Worm (Caenorhabditis elegans) whole organism, mixed stage, embryonic: ENCODE results near the gene Y102E9.5.

ENCODE experiments used
- blmp-1 ChIP-seq: fragments of 150-350 bp; optimal IDR thresholded peaks from 2 replicates; lab custom pipeline; 2014; ENCODE audit warnings: missing biosample characterization, missing genetic modification characterization
- ceh-43 ChIP-seq: fragments of 200-800 bp; sonication (Bioruptor generic); optimal IDR thresholded peaks from 2 replicates; lab custom pipeline; 2018; ENCODE audit warnings: mild to moderate bottlenecking, missing genetic modification characterization, moderate library complexity, missing compliant biosample characterization
- elt-1 ChIP-seq: sonication (generic microtip); optimal IDR thresholded peaks from 2 replicates; lab custom pipeline; 2017; ENCODE audit warnings: missing genetic modification characterization, mild to moderate bottlenecking, missing compliant biosample characterization, antibody characterized with exemption, moderate library complexity, borderline replicate concordance; ENCODE audit not compliant: insufficient read depth
- elt-3 ChIP-seq: fragments of 150-350 bp; optimal IDR thresholded peaks from 2 replicates; lab custom pipeline; 2014; ENCODE audit warnings: missing biosample characterization, missing genetic modification characterization
- flh-1 ChIP-seq: fragments of 200-800 bp; sonication (Bioruptor generic); optimal IDR thresholded peaks from 2 replicates; lab custom pipeline; 2018; ENCODE audit warnings: mild to moderate bottlenecking, missing genetic modification characterization, moderate library complexity, missing compliant biosample characterization
- lsy-2 ChIP-seq: fragments of 150-350 bp; optimal IDR thresholded peaks from 2 replicates; lab custom pipeline; 2014; ENCODE audit warnings: missing biosample characterization, missing genetic modification characterization
- mep-1 ChIP-seq: fragments of 150-350 bp; optimal IDR thresholded peaks from 2 replicates; lab custom pipeline; 2017; ENCODE audit warnings: missing biosample characterization, missing genetic modification reagents, missing genetic modification characterization, inconsistent platforms
- nhr-12 ChIP-seq: fragments of 150-350 bp; optimal IDR thresholded peaks from 2 replicates; lab custom pipeline; 2014; ENCODE audit warnings: missing biosample characterization, missing genetic modification characterization
- nhr-237 ChIP-seq: fragments of 150-350 bp; optimal IDR thresholded peaks from 2 replicates; lab custom pipeline; 2014; ENCODE audit warnings: missing biosample characterization, missing genetic modification characterization
- nhr-28 ChIP-seq: fragments of 150-350 bp; optimal IDR thresholded peaks from 2 replicates; lab custom pipeline; 2014; ENCODE audit warnings: missing biosample characterization, missing genetic modification characterization
- nhr-76 ChIP-seq: sonication (generic microtip); optimal IDR thresholded peaks from 2 replicates; lab custom pipeline; 2017; ENCODE audit warnings: missing biosample characterization, missing genetic modification characterization
- pha-4 ChIP-seq: fragments of 150-350 bp; optimal IDR thresholded peaks from 2 replicates; lab custom pipeline; 2018; ENCODE audit warnings: missing biosample characterization, missing genetic modification reagents, missing genetic modification characterization
- unc-62 ChIP-seq: fragments of 150-350 bp; optimal IDR thresholded peaks from 2 replicates; lab custom pipeline; 2014; ENCODE audit warnings: missing biosample characterization, missing genetic modification reagents, missing genetic modification characterization

DNA sequence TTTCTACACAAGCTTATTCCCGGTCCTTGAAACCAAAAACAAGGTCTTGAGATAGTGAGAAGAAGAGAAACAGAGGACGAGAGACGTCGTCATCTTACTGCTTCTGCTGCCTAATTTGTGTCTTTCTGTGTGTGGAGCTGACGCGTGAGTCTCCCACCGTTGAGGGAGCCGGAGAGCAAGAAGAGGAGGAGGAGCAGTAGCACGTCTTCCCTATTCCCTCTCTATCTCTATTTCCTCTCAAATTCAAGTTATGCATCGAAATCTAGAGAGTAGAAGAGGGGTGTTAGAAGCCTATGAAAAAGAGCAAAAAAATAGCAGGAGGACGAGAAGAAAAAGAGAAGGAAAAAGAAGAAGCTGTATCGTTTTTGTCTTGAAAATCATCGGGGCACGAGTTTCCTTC is 34.9 kb downstream of the Y102E9.5 start:
- no peak for TF ChIP-seq elt-1 (tag; lab: Kevin White, UChicago)
- no peak for TF ChIP-seq nhr-12 (tag; lab: Kevin White, UChicago)
- TF ChIP-seq nhr-28 (tag; lab: Kevin White, UChicago) = no peak
- no peak for TF ChIP-seq nhr-76 (tag; lab: Kevin White, UChicago)
- no peak for TF ChIP-seq lsy-2 (tag; lab: Kevin White, UChicago)
- no peak for TF ChIP-seq ceh-43 (GFP tag; lab: Kevin White, UChicago)
- no peak for TF ChIP-seq nhr-237 (tag; lab: Kevin White, UChicago)
- TF ChIP-seq blmp-1 (tag; lab: Kevin White, UChicago) = no peak
- no peak for TF ChIP-seq elt-3
- TF ChIP-seq mep-1 = no peak
- TF ChIP-seq flh-1 (GFP tag; lab: Kevin White, UChicago) = no peak
- TF ChIP-seq unc-62 (GFP tag; lab: Kevin White, UChicago) = no peak
- no peak for TF ChIP-seq pha-4 (tag; lab: Kevin White, UChicago)
